Fruit fly (Drosophila melanogaster): Measurements from ENCODE around the gene CG6664.

The CG6664 gene

dm6 chr3L:16981114-16981648, 34.8 kb downstream of the CG6664 start (continued):
- TF ChIP-seq CG2678 (tag; optimal IDR thresholded peaks at IDR 0.05) (peak; percentile 4), Myb (GFP tag; optimal IDR thresholded peaks at IDR 0.05) (no peak), CG8924 (tag; optimal IDR thresholded peaks at IDR 0.05) (no peak), Bgb (GFP tag; IDR thresholded peaks at IDR 0.05; ENCODE audit: partially characterized antibody) (peak; percentile 16; the same call in 1 of the 2 replicates), CG6175 (GFP tag; IDR thresholded peaks at IDR 0.05) (peak; percentile 75), CG12769 (tag; optimal IDR thresholded peaks at IDR 0.05) (peak; percentile 53), odd (GFP tag; optimal IDR thresholded peaks at IDR 0.05) (peak; percentile 16), CG31441 (GFP tag; IDR thresholded peaks at IDR 0.05) (no peak), CG9876 (GFP tag; optimal IDR thresholded peaks at IDR 0.05) (no peak), Six4 (GFP tag; optimal IDR thresholded peaks at IDR 0.05) (no peak), CG8359 (GFP tag; optimal IDR thresholded peaks at IDR 0.05; ENCODE audit: borderline replicate concordance) (peak; percentile 100), nau (GFP tag; optimal IDR thresholded peaks at IDR 0.05) (no peak), az2 (GFP tag; optimal IDR thresholded peaks at IDR 0.05) (no peak), sc (optimal IDR thresholded peaks at IDR 0.05) (no peak), sc (GFP tag; optimal IDR thresholded peaks at IDR 0.05) (no peak), Hey (tag; optimal IDR thresholded peaks at IDR 0.05) (peak; percentile 39), gcm (GFP tag; optimal IDR thresholded peaks at IDR 0.05) (no peak), CG34422 (GFP tag; IDR thresholded peaks at IDR 0.05) (0 out of 3 replicates have a peak, but pooled peaks have one; percentile 38), Meics (GFP tag; optimal IDR thresholded peaks at IDR 0.05) (no peak), cwo (GFP tag; optimal IDR thresholded peaks at IDR 0.05) (peak; percentile 38), CG18599 (GFP tag; optimal IDR thresholded peaks at IDR 0.05) (peak; percentile 68), jing (GFP tag; optimal IDR thresholded peaks at IDR 0.05) (no peak), BtbVII (GFP tag; optimal IDR thresholded peaks at IDR 0.05) (peak; percentile 29), CG42726 (GFP tag; IDR thresholded peaks at IDR 0.05; ENCODE audit: partially characterized antibody) (no peak), CG12155 (GFP tag; optimal IDR thresholded peaks at IDR 0.05) (no peak), lola (GFP tag; optimal IDR thresholded peaks at IDR 0.05) (no peak), lab (GFP tag; optimal IDR thresholded peaks at IDR 0.05) (peak; percentile 64), caup (GFP tag; optimal IDR thresholded peaks at IDR 0.05; ENCODE audit: severe bottlenecking) (peak; percentile 28), exex (tag; optimal IDR thresholded peaks at IDR 0.05) (peak; percentile 53), Jarid2 (GFP tag; optimal IDR thresholded peaks at IDR 0.05) (peak; percentile 28), Dref (GFP tag; IDR thresholded peaks at IDR 0.05) (no peak)

dm6 chr3L:16978406-16978805, 37.6 kb downstream of the CG6664 start:
- no peak for TF ChIP-seq grn (GFP tag; optimal IDR thresholded peaks at IDR 0.05)
- no peak for TF ChIP-seq Gug (GFP tag; IDR thresholded peaks at IDR 0.05)
- TF ChIP-seq emc (GFP tag; optimal IDR thresholded peaks at IDR 0.05) = no peak
- no peak for TF ChIP-seq CG9817 (tag; optimal IDR thresholded peaks at IDR 0.05)
- TF ChIP-seq dpn (GFP tag; optimal IDR thresholded peaks at IDR 0.05) = no peak
- no peak for TF ChIP-seq CG15696 (tag; optimal IDR thresholded peaks at IDR 0.05)
- no peak for TF ChIP-seq CG10366 (GFP tag; IDR thresholded peaks at IDR 0.05)
- TF ChIP-seq CG8281 (tag; optimal IDR thresholded peaks at IDR 0.05) = no peak
- TF ChIP-seq vvl (GFP tag; IDR thresholded peaks at IDR 0.05) = peak; percentile 39; the same call in 1 of the 2 replicates
- TF ChIP-seq B-H2 (GFP tag; optimal IDR thresholded peaks at IDR 0.05) = no peak
- TF ChIP-seq sim (GFP tag; IDR thresholded peaks at IDR 0.05) = no peak
- TF ChIP-seq CG14050 (GFP tag; IDR thresholded peaks at IDR 0.05) = no peak
- TF ChIP-seq gfzf (GFP tag; optimal IDR thresholded peaks at IDR 0.05) = no peak
- TF ChIP-seq CG10321 (GFP tag; IDR thresholded peaks at IDR 0.05) = no peak
- TF ChIP-seq h (optimal IDR thresholded peaks at IDR 0.05) = no peak
- no peak for TF ChIP-seq CG17829 (tag; optimal IDR thresholded peaks at IDR 0.05)
- no peak for TF ChIP-seq Bdp1 (GFP tag; optimal IDR thresholded peaks at IDR 0.05)
- no peak for TF ChIP-seq sd (tag; optimal IDR thresholded peaks at IDR 0.05)
- no peak for TF ChIP-seq CoRest (tag; optimal IDR thresholded peaks at IDR 0.05)
- no peak for TF ChIP-seq Taf1 (GFP tag; IDR thresholded peaks at IDR 0.05)
- no peak for TF ChIP-seq mld (GFP tag; IDR thresholded peaks at IDR 0.05; ENCODE audit: partially characterized antibody)
